Fruit fly (Drosophila melanogaster) whole organism, embryonic: ENCODE data around the gene POLDIP2.

Source experiments
- Antp ChIP-seq: fragments of 200-800 bp; sonication (Bioruptor generic); optimal IDR thresholded peaks from 3 replicates; lab custom pipeline; 2016; ENCODE audit warnings: missing biosample characterization, missing genetic modification characterization
- Bdp1 ChIP-seq: fragments of 200-800 bp; sonication (Bioruptor generic); optimal IDR thresholded peaks from 3 replicates; lab custom pipeline; 2016; ENCODE audit warnings: missing biosample characterization, missing genetic modification characterization
- CG10267 ChIP-seq: fragments of 200-800 bp; sonication (Bioruptor generic); optimal IDR thresholded peaks from 2 replicates; lab custom pipeline; 2018; ENCODE audit warnings: missing biosample characterization, mild to moderate bottlenecking, missing genetic modification characterization, moderate library complexity
- CG10274 ChIP-seq: fragments of 200-800 bp; sonication (Bioruptor generic); optimal IDR thresholded peaks from 3 replicates; lab custom pipeline; 2017; ENCODE audit warnings: missing biosample characterization, mild to moderate bottlenecking, missing genetic modification characterization
- CG10565 ChIP-seq: fragments of 200-800 bp; sonication (Bioruptor generic); optimal IDR thresholded peaks from 3 replicates; lab custom pipeline; 2016; ENCODE audit warnings: missing biosample characterization, mild to moderate bottlenecking, missing genetic modification characterization
- CG12219 ChIP-seq: fragments of 200-800 bp; sonication (Bioruptor generic); optimal IDR thresholded peaks from 3 replicates; lab custom pipeline; 2018; ENCODE audit warnings: missing biosample characterization, mild to moderate bottlenecking, missing genetic modification characterization
- CG16779 ChIP-seq: fragments of 200-800 bp; sonication (Bioruptor generic); IDR thresholded peaks from 2 replicates; pipeline ENCODE4 v1.3.6; 2022; ENCODE audit warnings: missing biosample characterization, missing genetic modification characterization
- CG17361 ChIP-seq: fragments of 200-800 bp; sonication (Bioruptor generic); IDR thresholded peaks from 3 replicates; pipeline ENCODE4 v1.3.6; 2022; ENCODE audit warnings: missing biosample characterization, missing genetic modification characterization
- CG17912 ChIP-seq: fragments of 200-800 bp; sonication (Bioruptor generic); optimal IDR thresholded peaks from 2 replicates; lab custom pipeline; 2018; ENCODE audit warnings: missing biosample characterization, mild to moderate bottlenecking, missing genetic modification characterization
- CG18764 ChIP-seq: fragments of 200-800 bp; sonication (Bioruptor generic); optimal IDR thresholded peaks from 3 replicates; lab custom pipeline; 2016; ENCODE audit warnings: missing biosample characterization, missing genetic modification characterization
- CG2120 ChIP-seq: fragments of 200-800 bp; sonication (Bioruptor generic); optimal IDR thresholded peaks from 3 replicates; lab custom pipeline; 2016; ENCODE audit warnings: missing biosample characterization, missing genetic modification characterization
- CG2678 ChIP-seq: fragments of 200-800 bp; sonication (Bioruptor generic); optimal IDR thresholded peaks from 3 replicates; lab custom pipeline; 2019; ENCODE audit warnings: missing biosample characterization, mild to moderate bottlenecking, missing genetic modification characterization, moderate library complexity
- CG30431 ChIP-seq: fragments of 200-800 bp; sonication (Bioruptor generic); optimal IDR thresholded peaks from 2 replicates; lab custom pipeline; 2017; ENCODE audit warnings: missing biosample characterization, missing genetic modification characterization
- CG31365 ChIP-seq: fragments of 200-800 bp; sonication (Bioruptor generic); optimal IDR thresholded peaks from 2 replicates; lab custom pipeline; 2018; ENCODE audit warnings: missing biosample characterization, mild to moderate bottlenecking, missing genetic modification characterization
- CG3407 ChIP-seq: fragments of 200-800 bp; sonication (Bioruptor generic); optimal IDR thresholded peaks from 2 replicates; lab custom pipeline; 2018; ENCODE audit warnings: missing biosample characterization, mild to moderate bottlenecking, missing genetic modification characterization
- CG3995 ChIP-seq: fragments of 200-800 bp; sonication (Bioruptor generic); optimal IDR thresholded peaks from 3 replicates; lab custom pipeline; 2016; ENCODE audit warnings: missing biosample characterization, missing genetic modification characterization
- CG6254 ChIP-seq: fragments of 200-800 bp; sonication (Bioruptor generic); optimal IDR thresholded peaks from 3 replicates; lab custom pipeline; 2017; ENCODE audit warnings: mild to moderate bottlenecking, missing biosample characterization, missing genetic modification reagents, missing genetic modification characterization
- CG6813 ChIP-seq: fragments of 200-800 bp; sonication (Bioruptor generic); optimal IDR thresholded peaks from 2 replicates; lab custom pipeline; 2017; ENCODE audit warnings: missing biosample characterization, missing genetic modification characterization, mild to moderate bottlenecking, moderate library complexity, missing genetic modification reagents
- CG7987 ChIP-seq: fragments of 200-800 bp; sonication (Bioruptor generic); optimal IDR thresholded peaks from 2 replicates; lab custom pipeline; 2018; ENCODE audit warnings: missing biosample characterization, mild to moderate bottlenecking, missing genetic modification characterization, moderate library complexity
- CG8478 ChIP-seq: fragments of >200 bp; optimal IDR thresholded peaks from 2 replicates; lab custom pipeline; 2018
- Camta ChIP-seq: fragments of 200-800 bp; sonication (Bioruptor generic); optimal IDR thresholded peaks from 2 replicates; lab custom pipeline; 2016; ENCODE audit warnings: missing biosample characterization, missing genetic modification characterization
- HLH3B ChIP-seq: fragments of 200-800 bp; sonication (Bioruptor generic); IDR thresholded peaks from 2 replicates; pipeline ENCODE4 v1.3.6; 2022; ENCODE audit warnings: missing biosample characterization, missing genetic modification characterization
- HLH4C ChIP-seq: fragments of 200-800 bp; sonication (Bioruptor generic); IDR thresholded peaks from 3 replicates; pipeline ENCODE4 v1.3.6; 2022; ENCODE audit warnings: missing biosample characterization, missing genetic modification characterization; ENCODE audit not compliant: partially characterized antibody
- Hr3 ChIP-seq: fragments of 200-800 bp; sonication (Bioruptor generic); optimal IDR thresholded peaks from 3 replicates; lab custom pipeline; 2016; ENCODE audit warnings: missing biosample characterization, missing genetic modification characterization
- Hsf ChIP-seq: fragments of 200-800 bp; sonication (Bioruptor generic); optimal IDR thresholded peaks from 3 replicates; lab custom pipeline; 2016; ENCODE audit warnings: missing biosample characterization, missing genetic modification characterization
- Lpt ChIP-seq: fragments of >200 bp; optimal IDR thresholded peaks from 2 replicates; lab custom pipeline; 2018; ENCODE audit warnings: missing biosample characterization, missing genetic modification characterization
- Mes4 ChIP-seq: fragments of 200-800 bp; sonication (Bioruptor generic); optimal IDR thresholded peaks from 2 replicates; lab custom pipeline; 2016; ENCODE audit warnings: missing biosample characterization, missing genetic modification characterization
- NC2β ChIP-seq: fragments of 200-800 bp; sonication (Bioruptor generic); optimal IDR thresholded peaks from 2 replicates; lab custom pipeline; 2016; ENCODE audit warnings: missing biosample characterization, missing genetic modification characterization
- NK7.1 ChIP-seq: fragments of 200-800 bp; sonication (Bioruptor generic); optimal IDR thresholded peaks from 3 replicates; lab custom pipeline; 2016; ENCODE audit warnings: missing biosample characterization, missing genetic modification characterization
- Pdp1 ChIP-seq, 2 experiments: fragments of 200-800 bp; sonication (Bioruptor generic); optimal IDR thresholded peaks; 3 replicates each; lab custom pipeline; 2016; ENCODE audit warnings: missing biosample characterization in 2 of 2, missing genetic modification characterization in 2 of 2, mild to moderate bottlenecking in 1 of 2, moderate library complexity in 1 of 2
- Sin3A ChIP-seq: fragments of >200 bp; optimal IDR thresholded peaks from 2 replicates; lab custom pipeline; 2018
- ara ChIP-seq: fragments of 200-800 bp; sonication (Bioruptor generic); IDR thresholded peaks from 2 replicates; pipeline ENCODE4 v1.3.6; 2022; ENCODE audit warnings: missing biosample characterization, missing genetic modification characterization
- bigmax ChIP-seq: fragments of 200-800 bp; sonication (Bioruptor generic); optimal IDR thresholded peaks from 2 replicates; lab custom pipeline; 2018; ENCODE audit warnings: missing biosample characterization, mild to moderate bottlenecking, missing genetic modification characterization
- chif ChIP-seq, 2 experiments: fragments of 200-800 bp; sonication (Bioruptor generic); optimal IDR thresholded peaks; 3 replicates each; lab custom pipeline; 2016; ENCODE audit warnings: missing biosample characterization in 2 of 2, missing genetic modification characterization in 2 of 2
- croc ChIP-seq: fragments of 200-800 bp; sonication (Bioruptor generic); conservative IDR thresholded peaks from 3 replicates; pipeline ENCODE4 v1.3.6; 2022; ENCODE audit warnings: missing biosample characterization, missing genetic modification characterization
- da ChIP-seq: fragments of 200-800 bp; sonication (Bioruptor generic); optimal IDR thresholded peaks from 2 replicates; lab custom pipeline; 2016; ENCODE audit warnings: missing biosample characterization, missing genetic modification characterization
- danr ChIP-seq: fragments of 200-800 bp; sonication (Bioruptor generic); IDR thresholded peaks from 2 replicates; pipeline ENCODE4 v1.3.6; 2022; ENCODE audit warnings: missing biosample characterization, missing genetic modification characterization
- dmrt11E ChIP-seq: fragments of 200-800 bp; sonication (Bioruptor generic); optimal IDR thresholded peaks from 3 replicates; lab custom pipeline; 2018; ENCODE audit warnings: missing biosample characterization, mild to moderate bottlenecking, missing genetic modification characterization, moderate library complexity
- dmrt99B ChIP-seq: fragments of 200-800 bp; sonication (Bioruptor generic); optimal IDR thresholded peaks from 2 replicates; lab custom pipeline; 2018; ENCODE audit warnings: missing biosample characterization, mild to moderate bottlenecking, missing genetic modification characterization, moderate library complexity
- esg ChIP-seq: fragments of 200-800 bp; sonication (Bioruptor generic); conservative IDR thresholded peaks from 2 replicates; pipeline ENCODE4 v1.3.6; 2022; ENCODE audit warnings: missing biosample characterization, missing genetic modification characterization
- her ChIP-seq: fragments of 200-800 bp; sonication (Bioruptor generic); optimal IDR thresholded peaks from 2 replicates; lab custom pipeline; 2016; ENCODE audit warnings: missing biosample characterization, missing genetic modification characterization
- jumu ChIP-seq: fragments of 200-800 bp; sonication (Bioruptor generic); optimal IDR thresholded peaks from 3 replicates; lab custom pipeline; 2016; ENCODE audit warnings: missing biosample characterization, missing genetic modification characterization
- kah ChIP-seq: fragments of 200-800 bp; sonication (Bioruptor generic); optimal IDR thresholded peaks from 2 replicates; lab custom pipeline; 2018; ENCODE audit warnings: missing biosample characterization, mild to moderate bottlenecking, missing genetic modification characterization
- nmo ChIP-seq: fragments of 200-800 bp; sonication (Bioruptor generic); optimal IDR thresholded peaks from 2 replicates; lab custom pipeline; 2018; ENCODE audit warnings: missing biosample characterization, mild to moderate bottlenecking, missing genetic modification characterization, moderate library complexity
- pho ChIP-seq: fragments of 200-800 bp; sonication (Bioruptor generic); optimal IDR thresholded peaks from 2 replicates; lab custom pipeline; 2016; ENCODE audit warnings: missing biosample characterization, missing genetic modification characterization
- pnt ChIP-seq: fragments of 200-800 bp; sonication (Bioruptor generic); optimal IDR thresholded peaks from 3 replicates; lab custom pipeline; 2016; ENCODE audit warnings: missing biosample characterization, missing genetic modification characterization
- pros ChIP-seq: fragments of 200-800 bp; sonication (Bioruptor generic); optimal IDR thresholded peaks from 3 replicates; lab custom pipeline; 2019; ENCODE audit warnings: missing biosample characterization, mild to moderate bottlenecking, missing genetic modification characterization, moderate library complexity
- salm ChIP-seq: fragments of 200-800 bp; sonication (Bioruptor generic); optimal IDR thresholded peaks from 2 replicates; lab custom pipeline; 2018; ENCODE audit warnings: missing biosample characterization, mild to moderate bottlenecking, missing genetic modification characterization
- sens ChIP-seq: fragments of 200-800 bp; sonication (Bioruptor generic); peaks from one replicate; lab custom pipeline; 2016; ENCODE audit warnings: missing biosample characterization, missing genetic modification characterization
- so ChIP-seq: fragments of 200-800 bp; sonication (Bioruptor generic); IDR thresholded peaks from 3 replicates; pipeline ENCODE4 v1.3.6; 2022; ENCODE audit warnings: missing biosample characterization, missing genetic modification characterization
- stc ChIP-seq: fragments of 200-800 bp; sonication (Bioruptor generic); IDR thresholded peaks from 2 replicates; pipeline ENCODE4 v1.3.6; 2022; ENCODE audit warnings: missing biosample characterization, missing genetic modification characterization
- tin ChIP-seq: fragments of 200-800 bp; sonication (Bioruptor generic); optimal IDR thresholded peaks from 3 replicates; lab custom pipeline; 2016; ENCODE audit warnings: missing biosample characterization, missing genetic modification characterization

Gene POLDIP2

DNA sequence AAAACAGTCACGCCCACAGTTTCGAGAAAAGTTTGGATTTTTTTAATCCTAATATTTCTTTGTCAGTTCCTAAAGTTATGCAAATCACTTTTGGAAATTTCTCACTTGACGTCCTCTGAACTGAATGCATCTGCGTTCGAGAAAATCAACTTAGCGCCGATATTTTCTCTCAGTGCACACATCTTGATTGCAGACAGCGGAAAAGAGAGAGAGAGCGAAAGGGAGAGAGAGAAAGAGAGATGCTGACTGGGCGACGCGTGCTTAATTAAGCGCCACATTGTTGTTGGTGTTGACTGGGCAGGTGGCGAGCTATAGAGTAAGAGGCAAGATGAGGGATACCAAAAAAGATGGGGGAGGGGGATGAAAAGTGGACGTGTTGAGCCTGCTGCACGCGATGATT lies 51.0 kb downstream of the POLDIP2 start (continued):
- peak; percentile 71; the same call in 2 of the 3 replicates for TF ChIP-seq CG17361 (GFP tag; lab: Robert Waterston, UW)
- TF ChIP-seq bigmax, result no peak
- TF ChIP-seq ara (GFP tag; lab: Robert Waterston, UW), result 0 out of 2 replicates have a peak, but pooled peaks have one; percentile 8
- peak; percentile 11 for TF ChIP-seq NC2β (GFP tag; lab: Kevin White, UChicago)
- peak; percentile 87 for TF ChIP-seq sens (GFP tag; lab: Kevin White, UChicago)
- TF ChIP-seq da (GFP tag; lab: Kevin White, UChicago), result peak; percentile 35
- peak; percentile 65 for TF ChIP-seq dmrt99B (tag; lab: Kevin White, UChicago)
- TF ChIP-seq Antp (GFP tag; lab: Kevin White, UChicago), result peak; percentile 71
- TF ChIP-seq CG6813 (GFP tag; lab: Kevin White, UChicago), result no peak
- no peak for TF ChIP-seq CG10565 (GFP tag; lab: Kevin White, UChicago)
- TF ChIP-seq Hr3 (GFP tag; lab: Kevin White, UChicago), result peak; percentile 11
- peak; percentile 68 for TF ChIP-seq Mes4 (GFP tag; lab: Kevin White, UChicago)
- peak; percentile 34; the same call in 1 of the 2 replicates for TF ChIP-seq esg (GFP tag; lab: Robert Waterston, UW)
- TF ChIP-seq croc (GFP tag; lab: Robert Waterston, UW), result no peak; the same call in 2 of the 3 replicates
- peak; percentile 1 for TF ChIP-seq Camta (GFP tag; lab: Kevin White, UChicago)
- peak; percentile 50 for TF ChIP-seq Hsf (GFP tag; lab: Kevin White, UChicago)
- no peak for TF ChIP-seq HLH4C (GFP tag; lab: Robert Waterston, UW)
- peak; percentile 54 for TF ChIP-seq her (GFP tag; lab: Kevin White, UChicago)
- TF ChIP-seq chif (GFP tag; optimal IDR thresholded peaks at IDR 0.05; lab: Kevin White, UChicago), result peak in 1 of 2 experiments; percentile 56
- TF ChIP-seq Sin3A, result no peak
- TF ChIP-seq HLH3B (GFP tag; lab: Robert Waterston, UW), result peak; percentile 32; the same call in 1 of the 2 replicates
- TF ChIP-seq Pdp1 (GFP tag; optimal IDR thresholded peaks at IDR 0.05; lab: Kevin White, UChicago), result peak; percentile 37 to 48
- TF ChIP-seq dmrt11E (tag; lab: Kevin White, UChicago), result peak; percentile 39
- peak; percentile 35 for TF ChIP-seq CG3407 (GFP tag; lab: Kevin White, UChicago)
- no peak for TF ChIP-seq danr
- no peak for TF ChIP-seq CG8478 (lab: Kevin White, UChicago)
- peak; percentile 36 for TF ChIP-seq CG2120 (GFP tag; lab: Kevin White, UChicago)
- TF ChIP-seq nmo (GFP tag; lab: Kevin White, UChicago), result peak; percentile 49
- TF ChIP-seq Bdp1 (GFP tag; lab: Kevin White, UChicago), result peak; percentile 34
- TF ChIP-seq kah (GFP tag; lab: Kevin White, UChicago), result peak; percentile 21
- TF ChIP-seq CG17912 (GFP tag; lab: Kevin White, UChicago), result no peak
- TF ChIP-seq so (GFP tag; lab: Robert Waterston, UW), result peak; percentile 50; the same call in 1 of the 3 replicates
- TF ChIP-seq CG6254 (GFP tag; lab: Kevin White, UChicago), result peak; percentile 34
- peak; percentile 35 for TF ChIP-seq tin (GFP tag; lab: Kevin White, UChicago)
- no peak for TF ChIP-seq NK7.1 (GFP tag; lab: Kevin White, UChicago)
- no peak for TF ChIP-seq CG3995
- TF ChIP-seq salm (tag; lab: Kevin White, UChicago), result peak; percentile 6
- TF ChIP-seq stc (GFP tag; lab: Robert Waterston, UW), result peak; percentile 43; the same call in 1 of the 2 replicates
- TF ChIP-seq CG18764 (GFP tag; lab: Kevin White, UChicago), result peak; percentile 18
- no peak for TF ChIP-seq pros (GFP tag; lab: Kevin White, UChicago)
- peak; percentile 36 for TF ChIP-seq pnt (GFP tag; lab: Kevin White, UChicago)
- no peak for TF ChIP-seq CG16779 (GFP tag; lab: Robert Waterston, UW)
- TF ChIP-seq CG12219 (GFP tag; lab: Kevin White, UChicago), result no peak
- peak; percentile 60 for TF ChIP-seq CG2678
- TF ChIP-seq Lpt (GFP tag; lab: Kevin White, UChicago), result no peak
- no peak for TF ChIP-seq CG10274 (GFP tag; lab: Kevin White, UChicago)
- peak; percentile 40 for TF ChIP-seq jumu (GFP tag; lab: Kevin White, UChicago)
- TF ChIP-seq CG7987 (GFP tag; lab: Kevin White, UChicago), result no peak
- peak; percentile 36 for TF ChIP-seq CG10267 (tag; lab: Kevin White, UChicago)
- peak; percentile 34 for TF ChIP-seq CG30431 (GFP tag; lab: Kevin White, UChicago)
- no peak for TF ChIP-seq pho (GFP tag; lab: Kevin White, UChicago)
- TF ChIP-seq CG31365 (tag; lab: Kevin White, UChicago), result peak; percentile 13
